Worm (Caenorhabditis elegans): ENCODE data around the gene unc-93.

unc-93 gene

DNA sequence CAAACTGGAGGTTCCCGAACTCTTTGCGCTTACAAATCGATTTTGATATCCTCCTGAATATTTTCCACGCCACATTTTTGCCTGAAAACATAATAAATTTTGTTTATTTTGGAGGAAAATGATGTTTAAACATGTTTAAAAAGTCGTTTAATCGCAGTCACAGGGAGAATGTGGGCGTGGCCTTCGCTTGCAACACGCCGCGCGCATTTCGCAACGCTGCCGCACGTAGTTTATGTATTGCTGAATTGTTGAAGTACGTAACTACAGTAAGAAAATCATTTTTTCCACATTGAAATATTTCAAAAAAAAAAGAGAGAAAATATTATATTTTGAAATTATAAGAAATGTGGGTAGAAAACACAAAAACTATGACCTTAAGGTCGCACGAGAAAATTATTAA is 20.0 kb downstream of the unc-93 start, which contains the start of gene C46F11.4 (continued):
- TF ChIP-seq unc-42 (tag; optimal IDR thresholded peaks at IDR 0.05) (peak; percentile 34), npax-4 (tag; optimal IDR thresholded peaks at IDR 0.05) (peak; percentile 75), ceh-45 (GFP tag; IDR thresholded peaks at IDR 0.05) (peak; percentile 81), ama-1 (optimal IDR thresholded peaks at IDR 0.05) (no peak), unc-86 (tag; optimal IDR thresholded peaks at IDR 0.05) (peak; percentile 88), mec-3 (tag; optimal IDR thresholded peaks at IDR 0.05; ENCODE audit: borderline replicate concordance) (no peak), pha-4 (tag; optimal IDR thresholded peaks at IDR 0.05) (no peak), pat-9 (tag; optimal IDR thresholded peaks at IDR 0.05) (peak; percentile 85), nhr-11 (tag; optimal IDR thresholded peaks at IDR 0.05) (no peak), ceh-22 (tag; optimal IDR thresholded peaks at IDR 0.05) (peak; percentile 65), pha-2 (tag; optimal IDR thresholded peaks at IDR 0.05) (peak; percentile 82), nhr-232 (tag; optimal IDR thresholded peaks at IDR 0.05) (peak; percentile 68), gmeb-2 (tag; optimal IDR thresholded peaks at IDR 0.05) (peak; percentile 88), hlh-6 (tag; optimal IDR thresholded peaks at IDR 0.05) (no peak), ceh-30 (tag; optimal IDR thresholded peaks at IDR 0.05) (no peak), F13H6.1 (tag; optimal IDR thresholded peaks at IDR 0.05) (peak; percentile 76), ttx-3 (tag; optimal IDR thresholded peaks at IDR 0.05) (peak; percentile 88), pqm-1 (tag; optimal IDR thresholded peaks at IDR 0.05) (no peak), eyg-1 (tag; optimal IDR thresholded peaks at IDR 0.05) (peak; percentile 56), ceh-48 (tag; optimal IDR thresholded peaks at IDR 0.05) (peak; percentile 65), fkh-10 (GFP tag; optimal IDR thresholded peaks at IDR 0.05) (peak; percentile 30), ahr-1 (tag; optimal IDR thresholded peaks at IDR 0.05) (peak; percentile 78), zip-5 (tag; optimal IDR thresholded peaks at IDR 0.05) (peak; percentile 78), fkh-6 (tag; optimal IDR thresholded peaks at IDR 0.05) (peak; percentile 77), elt-4 (tag; optimal IDR thresholded peaks at IDR 0.05) (no peak), fax-1 (tag; optimal IDR thresholded peaks at IDR 0.05) (peak; percentile 91), ceh-9 (tag; optimal IDR thresholded peaks at IDR 0.05) (no peak), syd-9 (tag; optimal IDR thresholded peaks at IDR 0.05) (peak; percentile 75), lim-6 (tag; optimal IDR thresholded peaks at IDR 0.05) (peak; percentile 1), C08G9.2 (tag; optimal IDR thresholded peaks at IDR 0.05) (peak; percentile 70), ceh-6 (GFP tag; optimal IDR thresholded peaks at IDR 0.05) (peak; percentile 84), sox-2 (GFP tag; IDR thresholded peaks at IDR 0.05) (peak; percentile 54), rnt-1 (tag; optimal IDR thresholded peaks at IDR 0.05) (peak; percentile 79), Y22D7AL.16 (tag; optimal IDR thresholded peaks at IDR 0.05) (peak; percentile 76), ceh-24 (tag; optimal IDR thresholded peaks at IDR 0.05) (peak; percentile 70), pag-3 (tag; optimal IDR thresholded peaks at IDR 0.05; ENCODE audit: borderline replicate concordance) (no peak), K09A11.1 (tag; optimal IDR thresholded peaks at IDR 0.05; ENCODE audit: insufficient read depth) (peak; percentile 92), ceh-14 (tag; optimal IDR thresholded peaks at IDR 0.05) (peak; percentile 92), hlh-30 (tag; optimal IDR thresholded peaks at IDR 0.05; ENCODE audit: insufficient read depth) (no peak), odd-2 (tag; optimal IDR thresholded peaks at IDR 0.05) (peak; percentile 87), ets-4 (tag; optimal IDR thresholded peaks at IDR 0.05) (peak; percentile 23), lin-11 (tag; optimal IDR thresholded peaks at IDR 0.05) (peak; percentile 82), unc-55 (GFP tag; optimal IDR thresholded peaks at IDR 0.05) (no peak), madf-2 (tag; optimal IDR thresholded peaks at IDR 0.05) (peak; percentile 80), hlh-13 (GFP tag; optimal IDR thresholded peaks at IDR 0.05) (peak; percentile 66)

- TF ChIP-seq ceh-6 (GFP tag; optimal IDR thresholded peaks at IDR 0.05), result no peak
- no peak for TF ChIP-seq unc-86 (tag; optimal IDR thresholded peaks at IDR 0.05)
- TF ChIP-seq ceh-48 (tag; optimal IDR thresholded peaks at IDR 0.05), result no peak
- no peak for TF ChIP-seq zip-5 (tag; optimal IDR thresholded peaks at IDR 0.05)
- no peak for TF ChIP-seq ceh-19 (GFP tag; optimal IDR thresholded peaks at IDR 0.05)
- no peak for TF ChIP-seq eyg-1 (tag; optimal IDR thresholded peaks at IDR 0.05)
- no peak for TF ChIP-seq Y22D7AL.16 (tag; optimal IDR thresholded peaks at IDR 0.05)
- no peak for TF ChIP-seq hlh-8 (tag; optimal IDR thresholded peaks at IDR 0.05)
- TF ChIP-seq sox-4 (tag; optimal IDR thresholded peaks at IDR 0.05), result no peak
- no peak for TF ChIP-seq C38D4.7 (GFP tag; optimal IDR thresholded peaks at IDR 0.05)
- no peak for TF ChIP-seq che-1 (tag; optimal IDR thresholded peaks at IDR 0.05)
- TF ChIP-seq hlh-6 (tag; optimal IDR thresholded peaks at IDR 0.05), result no peak
- TF ChIP-seq tbx-2 (tag; optimal IDR thresholded peaks at IDR 0.05), result no peak
Observed at ce11 chrIII:3670336-3670735, 26.2 kb downstream of the unc-93 start, which contains the start of gene C46F11.6. Gene C46F11.6 (minus strand): TSS chrIII:3670436.
